Worm (Caenorhabditis elegans): ENCODE measurements around the gene elt-7.

Gene elt-7

DNA sequence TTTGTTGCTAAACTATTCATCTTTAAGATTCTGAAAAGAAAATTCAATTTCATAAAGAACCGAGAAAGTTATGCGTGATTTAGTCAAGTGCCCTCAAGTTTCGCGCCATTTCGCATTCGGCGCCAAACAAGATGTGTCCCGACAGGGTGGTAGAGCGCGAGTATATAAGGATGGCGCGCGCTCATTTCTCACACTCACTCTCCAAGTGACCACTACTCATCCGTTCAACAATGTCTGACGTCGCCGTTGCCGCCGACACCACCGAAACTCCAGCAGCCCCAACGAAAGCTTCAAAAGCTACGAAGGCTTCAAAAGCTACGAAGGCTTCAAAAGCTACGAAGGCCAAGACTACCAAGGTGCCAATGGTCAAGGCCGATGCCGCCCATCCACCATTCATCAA lies 16.3 kb upstream of the elt-7 start, which contains the start of gene hil-4:
Gene hil-4 (plus strand): TSS at position 191 of the 400 bp plus-strand sequence.
- TF ChIP-seq ZK185.1 (tag; optimal IDR thresholded peaks at IDR 0.05; ENCODE audit: poor library complexity, severe bottlenecking), result no peak
- TF ChIP-seq lsy-27 (tag; optimal IDR thresholded peaks at IDR 0.05; ENCODE audit: borderline replicate concordance, insufficient read depth), result no peak
- no peak for TF ChIP-seq F49E8.2 (tag; optimal IDR thresholded peaks at IDR 0.05; ENCODE audit: insufficient read depth)
- peak; percentile 79 for TF ChIP-seq F33H1.4 (GFP tag; IDR thresholded peaks at IDR 0.05)
- 0 out of 2 replicates have a peak, but pooled peaks have one; percentile 49 for TF ChIP-seq ztf-6 (GFP tag; IDR thresholded peaks at IDR 0.05)
- no peak for TF ChIP-seq lin-40 (tag; optimal IDR thresholded peaks at IDR 0.05)
- TF ChIP-seq madf-8 (GFP tag; conservative IDR thresholded peaks at IDR 0.05), result peak; percentile 86
- TF ChIP-seq let-526 (GFP tag; IDR thresholded peaks at IDR 0.05), result 0 out of 2 replicates have a peak, but pooled peaks have one; percentile 37
- TF ChIP-seq ama-1 (optimal IDR thresholded peaks at IDR 0.05), result no peak
- no peak for TF ChIP-seq ama-1 (GFP tag; optimal IDR thresholded peaks at IDR 0.05)
- TF ChIP-seq madf-10 (tag; optimal IDR thresholded peaks at IDR 0.05), result no peak
- TF ChIP-seq mxl-1 (tag; optimal IDR thresholded peaks at IDR 0.05), result no peak
- TF ChIP-seq bed-2 (GFP tag; IDR thresholded peaks at IDR 0.05), result 0 out of 2 replicates have a peak, but pooled peaks have one; percentile 14
- no peak for TF ChIP-seq hlh-12 (tag; optimal IDR thresholded peaks at IDR 0.05)
- peak; percentile 96 for TF ChIP-seq madf-6 (GFP tag; IDR thresholded peaks at IDR 0.05)
- no peak for TF ChIP-seq rec-8 (tag; optimal IDR thresholded peaks at IDR 0.05)
- no peak for TF ChIP-seq F10E7.11 (tag; optimal IDR thresholded peaks at IDR 0.05)
- no peak for TF ChIP-seq attf-3 (GFP tag; conservative IDR thresholded peaks at IDR 0.05)
- peak in 1 of 3 experiments; percentile 16 for TF ChIP-seq lin-35 (GFP tag; optimal IDR thresholded peaks at IDR 0.05)
- TF ChIP-seq nhr-179 (tag; optimal IDR thresholded peaks at IDR 0.05), result no peak
- TF ChIP-seq snpc-4 (GFP tag; optimal IDR thresholded peaks at IDR 0.05), result no peak
- TF ChIP-seq snpc-4 (tag; optimal IDR thresholded peaks at IDR 0.05), result no peak
- TF ChIP-seq nhr-120 (GFP tag; IDR thresholded peaks at IDR 0.05), result no peak
- TF ChIP-seq B0019.2 (GFP tag; conservative IDR thresholded peaks at IDR 0.05), result peak; percentile 45
- no peak for TF ChIP-seq dpff-1 (tag; optimal IDR thresholded peaks at IDR 0.05)
- no peak for TF ChIP-seq nhr-90 (tag; optimal IDR thresholded peaks at IDR 0.05)
- TF ChIP-seq pbrm-1 (GFP tag; IDR thresholded peaks at IDR 0.05), result peak; percentile 89
- TF ChIP-seq ceh-58 (GFP tag; IDR thresholded peaks at IDR 0.05), result no peak
- TF ChIP-seq xnd-1 (tag; optimal IDR thresholded peaks at IDR 0.05), result peak; percentile 80
- no peak for TF ChIP-seq attf-5 (GFP tag; optimal IDR thresholded peaks at IDR 0.05)
- TF ChIP-seq mel-28 (tag; optimal IDR thresholded peaks at IDR 0.05; ENCODE audit: borderline replicate concordance), result no peak
- no peak for TF ChIP-seq ztf-3 (GFP tag; optimal IDR thresholded peaks at IDR 0.05)
- TF ChIP-seq unc-130 (GFP tag; optimal IDR thresholded peaks at IDR 0.05), result peak; percentile 24
- no peak for TF ChIP-seq sdz-38 (tag; optimal IDR thresholded peaks at IDR 0.05)
- TF ChIP-seq lin-26 (GFP tag; IDR thresholded peaks at IDR 0.05), result no peak
- TF ChIP-seq fkh-3 (tag; optimal IDR thresholded peaks at IDR 0.05), result no peak
- no peak for TF ChIP-seq C06A6.2 (GFP tag; conservative IDR thresholded peaks at IDR 0.05)
- no peak for TF ChIP-seq ztf-22 (GFP tag; optimal IDR thresholded peaks at IDR 0.05)
- TF ChIP-seq ceh-40 (GFP tag; IDR thresholded peaks at IDR 0.05), result no peak
- no peak for TF ChIP-seq him-1 (tag; optimal IDR thresholded peaks at IDR 0.05)
- TF ChIP-seq hrde-1 (tag; optimal IDR thresholded peaks at IDR 0.05; ENCODE audit: borderline replicate concordance), result no peak
- TF ChIP-seq unc-62 (GFP tag; optimal IDR thresholded peaks at IDR 0.05), result no peak
- TF ChIP-seq rcor-1 (GFP tag; IDR thresholded peaks at IDR 0.05), result peak; percentile 47
- TF ChIP-seq C17E4.6 (GFP tag; IDR thresholded peaks at IDR 0.05), result peak; percentile 57; the same call in 1 of the 2 replicates
- TF ChIP-seq T26A5.8 (tag; optimal IDR thresholded peaks at IDR 0.05), result no peak
- TF ChIP-seq rpc-1 (optimal IDR thresholded peaks at IDR 0.05), result no peak
- TF ChIP-seq rpc-1 (tag; optimal IDR thresholded peaks at IDR 0.05), result no peak
- no peak for TF ChIP-seq F57C9.4 (tag; optimal IDR thresholded peaks at IDR 0.05)
- peak; percentile 78 for TF ChIP-seq hsf-1 (GFP tag; IDR thresholded peaks at IDR 0.05)
- peak; percentile 90 for TF ChIP-seq D2030.7 (GFP tag; IDR thresholded peaks at IDR 0.05)
